Worm (Caenorhabditis elegans) whole organism, late embryonic: ENCODE data around the gene F02A9.1.

Experiments used
- Y22D7AL.16 ChIP-seq: sonication (generic microtip); optimal IDR thresholded peaks from 2 replicates; lab custom pipeline; 2016; ENCODE audit warnings: missing genetic modification characterization, missing compliant biosample characterization
- ceh-45 ChIP-seq: fragments of 200-800 bp; sonication (Bioruptor generic); IDR thresholded peaks from 2 replicates; pipeline ENCODE4 v1.3.6; 2022; ENCODE audit warnings: missing genetic modification reagents, missing genetic modification characterization, missing compliant biosample characterization
- dve-1 ChIP-seq: sonication (generic microtip); optimal IDR thresholded peaks from 2 replicates; lab custom pipeline; 2017; ENCODE audit warnings: antibody characterized with exemption, mild to moderate bottlenecking, missing genetic modification characterization, missing compliant biosample characterization
- elt-2 ChIP-seq: sonication (generic microtip); optimal IDR thresholded peaks from 2 replicates; lab custom pipeline; 2016; ENCODE audit warnings: missing genetic modification reagents, missing genetic modification characterization, missing compliant biosample characterization
- ets-4 ChIP-seq: sonication (generic microtip); optimal IDR thresholded peaks from 2 replicates; lab custom pipeline; 2016; ENCODE audit warnings: missing genetic modification characterization, missing compliant biosample characterization
- hlh-15 ChIP-seq: sonication (generic microtip); optimal IDR thresholded peaks from 2 replicates; lab custom pipeline; 2016; ENCODE audit warnings: missing genetic modification characterization, missing compliant biosample characterization
- madf-2 ChIP-seq: sonication (generic microtip); optimal IDR thresholded peaks from 2 replicates; lab custom pipeline; 2017; ENCODE audit warnings: missing genetic modification characterization, missing compliant biosample characterization
- pqm-1 ChIP-seq: sonication (generic microtip); optimal IDR thresholded peaks from 2 replicates; lab custom pipeline; 2016; ENCODE audit warnings: missing genetic modification characterization, missing compliant biosample characterization

ce11 chrIII:9114076-9114475, 36.5 kb upstream of the F02A9.1 start:
- TF ChIP-seq hlh-15 (no peak), Y22D7AL.16 (tag; lab: Kevin White, UChicago) (no peak), pqm-1 (tag; lab: Kevin White, UChicago) (no peak), ets-4 (no peak), madf-2 (tag; lab: Kevin White, UChicago) (no peak), elt-2 (tag; lab: Kevin White, UChicago) (no peak), ceh-45 (GFP tag; lab: Robert Waterston, UW) (no peak), dve-1 (tag; lab: Kevin White, UChicago) (no peak)
